Worm (Caenorhabditis elegans) whole organism, L1 larva: ENCODE data around the gene lips-8.

Source experiments
- C04F5.9 ChIP-seq: sonication (generic microtip); optimal IDR thresholded peaks from 2 replicates; lab custom pipeline; 2016; ENCODE audit warnings: missing genetic modification characterization, missing compliant biosample characterization
- C16A3.4 ChIP-seq: fragments of 150-350 bp; optimal IDR thresholded peaks from 2 replicates; lab custom pipeline; 2014; ENCODE audit warnings: missing biosample characterization, missing genetic modification characterization
- alr-1 ChIP-seq: fragments of 200-800 bp; sonication (Bioruptor generic); optimal IDR thresholded peaks from 2 replicates; lab custom pipeline; 2018; ENCODE audit warnings: borderline replicate concordance, mild to moderate bottlenecking, missing genetic modification characterization, missing compliant biosample characterization
- ceh-63 ChIP-seq: fragments of 200-800 bp; sonication (Bioruptor generic); optimal IDR thresholded peaks from 2 replicates; lab custom pipeline; 2018; ENCODE audit warnings: mild to moderate bottlenecking, missing genetic modification characterization, missing compliant biosample characterization
- ceh-8 ChIP-seq: fragments of 200-800 bp; sonication (Bioruptor generic); optimal IDR thresholded peaks from 2 replicates; lab custom pipeline; 2018; ENCODE audit warnings: mild to moderate bottlenecking, missing genetic modification characterization, moderate library complexity, missing compliant biosample characterization
- ceh-88 ChIP-seq: fragments of 200-800 bp; sonication (Bioruptor generic); IDR thresholded peaks from 2 replicates; pipeline ENCODE4 v1.3.6; 2022; ENCODE audit warnings: missing genetic modification characterization, missing compliant biosample characterization
- dsc-1 ChIP-seq: sonication (generic microtip); optimal IDR thresholded peaks from 2 replicates; lab custom pipeline; 2016; ENCODE audit warnings: mild to moderate bottlenecking, missing genetic modification characterization, missing compliant biosample characterization
- efl-1 ChIP-seq, 4 experiments: fragments of 150-350 bp; optimal IDR thresholded peaks in 3 of 4; peaks in 1 of 4; 1 replicate in 1 of 4; 2 replicates in 3 of 4; lab custom pipeline; 2014; ENCODE audit warnings: missing biosample characterization in 2 of 4, missing genetic modification characterization in 2 of 4, missing genetic modification reagents in 2 of 4
- egl-13 ChIP-seq: sonication (generic microtip); optimal IDR thresholded peaks from 2 replicates; lab custom pipeline; 2016; ENCODE audit warnings: missing genotype, missing genetic modification reagents, missing genetic modification characterization, missing compliant biosample characterization
- fkh-10 ChIP-seq: sonication (generic microtip); optimal IDR thresholded peaks from 2 replicates; lab custom pipeline; 2017; ENCODE audit warnings: missing biosample characterization, missing genetic modification reagents, missing genetic modification characterization
- fkh-4 ChIP-seq: sonication (generic microtip); optimal IDR thresholded peaks from 2 replicates; lab custom pipeline; 2016; ENCODE audit warnings: missing compliant biosample characterization, missing genetic modification characterization, borderline replicate concordance
- hpl-2 ChIP-seq: fragments of 150-350 bp; optimal IDR thresholded peaks from 2 replicates; lab custom pipeline; 2014; ENCODE audit warnings: missing biosample characterization, missing genetic modification reagents, missing genetic modification characterization
- isw-1 ChIP-seq: fragments of 200-800 bp; sonication (Bioruptor generic); IDR thresholded peaks from 2 replicates; pipeline ENCODE4 v1.3.6; 2022; ENCODE audit warnings: missing genetic modification characterization, missing compliant biosample characterization
- lin-13 ChIP-seq: fragments of 150-350 bp; optimal IDR thresholded peaks from 2 replicates; lab custom pipeline; 2014; ENCODE audit warnings: missing biosample characterization, missing genetic modification reagents, missing genetic modification characterization
- lin-14 ChIP-seq: fragments of 200-800 bp; sonication (Bioruptor generic); optimal IDR thresholded peaks from 2 replicates; lab custom pipeline; 2018; ENCODE audit warnings: mild to moderate bottlenecking, missing genetic modification characterization, moderate library complexity, missing compliant biosample characterization
- lin-35 ChIP-seq, 2 experiments: fragments of 150-350 bp; optimal IDR thresholded peaks; 2 replicates each; lab custom pipeline; 2014; ENCODE audit warnings: missing biosample characterization in 2 of 2, missing genetic modification characterization in 2 of 2, missing genetic modification reagents in 2 of 2
- lin-39 ChIP-seq: fragments of 150-350 bp; optimal IDR thresholded peaks from 2 replicates; lab custom pipeline; 2014; ENCODE audit warnings: missing biosample characterization, missing genetic modification reagents, missing genetic modification characterization
- lsy-2 ChIP-seq, 2 experiments: fragments of 150-350 bp; optimal IDR thresholded peaks; 2 replicates each; lab custom pipeline; 2014; ENCODE audit warnings: missing biosample characterization in 2 of 2, missing genetic modification characterization in 2 of 2
- mef-2 ChIP-seq: fragments of 150-350 bp; optimal IDR thresholded peaks from 2 replicates; lab custom pipeline; 2014; ENCODE audit warnings: missing biosample characterization, missing genetic modification characterization
- mep-1 ChIP-seq: fragments of 150-350 bp; optimal IDR thresholded peaks from 2 replicates; lab custom pipeline; 2014; ENCODE audit warnings: missing biosample characterization, missing genetic modification characterization
- nhr-11 ChIP-seq: fragments of 150-350 bp; optimal IDR thresholded peaks from 2 replicates; lab custom pipeline; 2014; ENCODE audit warnings: missing biosample characterization, missing genetic modification characterization
- nhr-12 ChIP-seq: sonication (generic microtip); optimal IDR thresholded peaks from 2 replicates; lab custom pipeline; 2017; ENCODE audit warnings: missing biosample characterization, missing genetic modification characterization
- nhr-19 ChIP-seq: fragments of 200-800 bp; sonication (Bioruptor generic); conservative IDR thresholded peaks from 2 replicates; pipeline ENCODE4 v1.3.6; 2022; ENCODE audit warnings: missing genetic modification characterization, missing compliant biosample characterization
- nhr-237 ChIP-seq: fragments of 150-350 bp; optimal IDR thresholded peaks from 2 replicates; lab custom pipeline; 2014; ENCODE audit warnings: missing biosample characterization, missing genetic modification characterization
- nhr-47 ChIP-seq: sonication (generic microtip); optimal IDR thresholded peaks from 2 replicates; lab custom pipeline; 2016; ENCODE audit warnings: mild to moderate bottlenecking, missing genetic modification characterization, moderate library complexity, missing compliant biosample characterization
- nhr-71 ChIP-seq: sonication (generic microtip); optimal IDR thresholded peaks from 2 replicates; lab custom pipeline; 2016; ENCODE audit warnings: mild to moderate bottlenecking, missing genetic modification characterization, moderate library complexity, missing compliant biosample characterization
- nhr-76 ChIP-seq: sonication (generic microtip); optimal IDR thresholded peaks from 2 replicates; lab custom pipeline; 2017; ENCODE audit warnings: missing biosample characterization, missing genetic modification characterization
- nhr-77 ChIP-seq: fragments of 150-350 bp; optimal IDR thresholded peaks from 2 replicates; lab custom pipeline; 2014; ENCODE audit warnings: missing biosample characterization, missing genetic modification characterization
- nhr-84 ChIP-seq: sonication (generic microtip); optimal IDR thresholded peaks from 2 replicates; lab custom pipeline; 2017; ENCODE audit warnings: missing biosample characterization, missing genetic modification characterization
- nhr-85 ChIP-seq: sonication (generic microtip); peaks from one replicate; lab custom pipeline; 2016; ENCODE audit warnings: missing genetic modification characterization, inconsistent platforms, missing compliant biosample characterization
- pag-3 ChIP-seq: sonication (generic microtip); optimal IDR thresholded peaks from 2 replicates; lab custom pipeline; 2017; ENCODE audit warnings: missing genetic modification characterization, mild to moderate bottlenecking, missing compliant biosample characterization, antibody characterized with exemption, borderline replicate concordance; ENCODE audit not compliant: insufficient read depth
- pqm-1 ChIP-seq: sonication (generic microtip); optimal IDR thresholded peaks from 3 replicates; lab custom pipeline; 2017; ENCODE audit warnings: missing biosample characterization, missing genetic modification characterization
- sox-4 ChIP-seq: sonication (generic microtip); optimal IDR thresholded peaks from 2 replicates; lab custom pipeline; 2016; ENCODE audit warnings: missing genetic modification characterization, missing compliant biosample characterization
- sptf-1 ChIP-seq: fragments of 150-350 bp; optimal IDR thresholded peaks from 2 replicates; lab custom pipeline; 2014; ENCODE audit warnings: missing biosample characterization, missing genetic modification characterization
- swsn-7 ChIP-seq: sonication (generic microtip); optimal IDR thresholded peaks from 2 replicates; lab custom pipeline; 2016; ENCODE audit warnings: missing genetic modification characterization, missing compliant biosample characterization
- tbx-2 ChIP-seq: sonication (generic microtip); optimal IDR thresholded peaks from 2 replicates; lab custom pipeline; 2016; ENCODE audit warnings: missing genetic modification characterization, missing compliant biosample characterization
- unc-130 ChIP-seq: fragments of 150-350 bp; optimal IDR thresholded peaks from 2 replicates; lab custom pipeline; 2017; ENCODE audit warnings: missing biosample characterization, missing genetic modification characterization, inconsistent platforms
- unc-30 ChIP-seq: sonication (generic microtip); optimal IDR thresholded peaks from 2 replicates; lab custom pipeline; 2017; ENCODE audit warnings: missing biosample characterization, missing genetic modification characterization
- vab-15 ChIP-seq: sonication (generic microtip); optimal IDR thresholded peaks from 2 replicates; lab custom pipeline; 2017; ENCODE audit warnings: missing genotype, mild to moderate bottlenecking, missing genetic modification characterization, missing compliant biosample characterization
- zip-4 ChIP-seq: fragments of 200-800 bp; sonication (Bioruptor generic); optimal IDR thresholded peaks from 2 replicates; lab custom pipeline; 2018; ENCODE audit warnings: mild to moderate bottlenecking, missing genetic modification characterization, moderate library complexity, missing compliant biosample characterization

lips-8 gene

DNA sequence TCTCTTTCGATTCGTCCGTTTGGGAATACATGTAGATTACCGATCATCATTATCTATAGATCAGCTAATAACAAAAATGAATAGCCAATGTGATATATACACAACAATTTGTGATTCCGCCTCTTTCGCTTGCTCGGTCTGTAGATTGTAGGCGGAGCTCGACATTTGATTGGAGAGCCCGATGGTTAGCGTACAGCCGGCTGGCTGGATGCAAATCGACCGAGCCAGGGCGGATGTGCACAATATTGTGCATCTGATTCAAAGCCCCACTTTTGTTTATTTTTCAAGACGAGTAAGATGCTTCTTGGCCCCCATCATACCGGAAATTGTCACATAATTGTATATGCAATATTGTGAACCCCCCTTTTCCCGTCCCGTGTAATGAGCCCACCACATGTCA, 36.6 kb upstream of the lips-8 start, which contains the start of gene dmd-4:
Gene dmd-4 (minus strand): TSS at position 101 of the 400 bp plus-strand sequence.
- TF ChIP-seq unc-30, result no peak
- no peak for TF ChIP-seq pqm-1
- TF ChIP-seq vab-15 (tag; lab: Kevin White, UChicago), result no peak
- no peak for TF ChIP-seq nhr-77 (tag; lab: Kevin White, UChicago)
- TF ChIP-seq alr-1 (tag; lab: Kevin White, UChicago), result no peak
- no peak for TF ChIP-seq fkh-4 (tag; lab: Kevin White, UChicago)
- TF ChIP-seq nhr-12, result no peak
- no peak for TF ChIP-seq dsc-1
- no peak for TF ChIP-seq lin-14 (GFP tag; lab: Kevin White, UChicago)
- TF ChIP-seq nhr-19 (GFP tag; lab: Robert Waterston, UW), result no peak
- TF ChIP-seq egl-13 (tag; lab: Kevin White, UChicago), result no peak
- TF ChIP-seq zip-4 (GFP tag; lab: Kevin White, UChicago), result no peak
- TF ChIP-seq nhr-76 (tag; lab: Kevin White, UChicago), result no peak

DNA sequence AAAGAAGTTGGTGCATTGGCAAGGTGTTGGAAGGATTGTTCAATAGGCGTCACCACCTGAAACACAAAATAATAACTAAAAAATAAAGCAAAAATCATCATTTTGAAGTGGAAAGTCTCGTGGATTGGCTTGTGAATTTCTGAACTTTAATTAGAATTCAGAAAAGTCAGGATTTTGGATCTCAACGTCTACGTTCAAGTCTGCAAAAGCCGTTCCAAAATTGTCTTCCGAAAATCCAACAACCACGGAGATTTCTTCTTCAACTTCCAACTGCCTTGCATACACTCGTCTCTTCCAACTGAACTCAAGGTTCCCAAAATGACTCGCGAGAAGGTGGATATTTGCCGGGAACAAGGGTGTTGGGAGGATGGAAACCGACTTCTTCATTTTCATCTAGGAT, 32.6 kb upstream of the lips-8 start, which contains the start of gene C27C12.3:
Gene C27C12.3 (minus strand): TSS at position 101 of the 400 bp plus-strand sequence.
- no peak for TF ChIP-seq nhr-71 (tag; lab: Kevin White, UChicago)

DNA sequence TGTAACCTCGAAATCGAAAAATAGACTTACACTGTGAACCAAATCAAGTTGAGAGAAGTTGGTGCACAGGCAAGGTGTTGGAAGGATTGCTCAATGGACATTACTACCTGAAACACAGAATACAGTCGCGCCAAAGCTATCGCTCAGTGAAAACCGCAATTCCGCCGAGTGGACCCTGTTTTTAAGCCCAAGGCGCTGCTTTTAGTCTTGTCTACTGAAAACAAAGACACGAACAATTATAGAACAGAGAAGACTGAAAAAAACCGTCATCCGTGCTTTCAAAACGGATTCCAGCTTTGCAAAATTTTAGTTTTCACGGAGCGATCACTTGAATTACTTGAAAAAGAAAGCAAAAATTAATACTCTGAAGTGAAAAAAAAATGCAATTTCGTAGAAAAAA, 30.1 kb upstream of the lips-8 start, which contains the start of gene F31F6.1:
Gene F31F6.1 (minus strand): TSS at position 101 of the 400 bp plus-strand sequence.
- TF ChIP-seq alr-1 (tag; lab: Kevin White, UChicago) (no peak), lin-35 (GFP tag; optimal IDR thresholded peaks at IDR 0.05; lab: Kevin White, UChicago) (no peak), lin-39 (tag; lab: Kevin White, UChicago) (no peak)

DNA sequence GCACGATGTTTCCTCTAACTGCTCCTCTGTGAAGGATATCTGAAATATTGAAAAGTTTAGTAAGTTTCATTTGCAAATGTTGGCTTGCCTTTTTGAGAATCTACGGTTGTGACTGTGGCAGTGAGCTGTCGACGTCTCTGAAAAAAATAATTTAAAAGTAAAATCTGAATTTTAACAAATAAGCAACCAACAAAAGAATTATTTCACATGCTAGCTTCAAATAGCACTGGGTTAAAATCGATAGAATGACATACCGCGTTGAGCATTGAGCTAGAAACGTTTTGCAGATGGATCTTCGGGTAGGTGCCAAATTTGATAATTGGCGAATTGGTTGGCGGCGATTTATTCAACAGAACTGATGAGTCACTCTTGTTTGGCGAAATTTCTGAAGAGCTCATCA, 26.5 kb upstream of the lips-8 start, which contains the start of gene F31F6.2:
Gene F31F6.2 (minus strand): TSS at position 101 of the 400 bp plus-strand sequence.
- TF ChIP-seq mef-2 (tag; lab: Kevin White, UChicago) (no peak), nhr-71 (tag; lab: Kevin White, UChicago) (no peak), tbx-2 (no peak), mep-1 (tag; lab: Kevin White, UChicago) (no peak), unc-130 (no peak), nhr-11 (tag; lab: Kevin White, UChicago) (no peak), C16A3.4 (no peak), fkh-10 (GFP tag; lab: Kevin White, UChicago) (no peak), lin-13 (no peak), sox-4 (tag; lab: Kevin White, UChicago) (no peak), nhr-85 (tag; lab: Kevin White, UChicago) (no peak), lsy-2 (tag; optimal IDR thresholded peaks at IDR 0.05; lab: Kevin White, UChicago) (no peak), nhr-12 (no peak), lin-39 (tag; lab: Kevin White, UChicago) (no peak), ceh-8 (no peak), nhr-84 (tag; lab: Kevin White, UChicago) (no peak)

DNA sequence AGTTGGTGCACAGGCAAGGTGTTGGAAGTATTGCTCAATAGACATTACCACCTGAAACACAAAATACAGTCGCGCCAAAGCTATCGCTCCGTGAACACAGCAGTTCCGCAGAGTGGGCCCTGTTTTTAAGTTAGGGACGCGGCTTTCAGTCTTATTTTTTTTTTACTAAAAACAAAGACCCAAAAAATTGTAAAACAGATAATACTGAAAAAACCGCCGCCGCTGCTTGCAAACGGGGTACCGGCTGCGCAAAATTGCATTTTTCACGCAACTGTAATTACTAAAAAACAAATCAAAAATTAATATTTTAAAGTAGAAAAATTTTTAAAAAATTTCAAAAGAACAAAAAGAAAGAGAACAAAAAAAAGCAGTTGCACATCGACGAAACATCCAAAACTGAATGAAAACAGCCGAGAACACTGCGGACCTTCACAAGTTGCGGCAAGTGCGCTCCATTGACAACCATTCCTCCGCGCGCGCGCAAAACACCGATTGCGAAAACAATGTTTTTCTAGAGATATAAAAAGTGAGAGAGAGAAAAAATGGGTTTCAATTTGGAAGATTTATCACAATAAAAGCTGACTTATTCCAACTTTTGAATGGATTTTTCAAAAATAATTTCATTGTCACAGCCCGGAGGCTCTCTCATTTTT, 25.4 kb upstream of the lips-8 start, which contains the start of gene F31F6.3:
Gene F31F6.3 (minus strand): TSS at position 51 of the 653 bp plus-strand sequence.
- TF ChIP-seq zip-4 (GFP tag; lab: Kevin White, UChicago) (no peak), isw-1 (no peak), ceh-63 (GFP tag; lab: Kevin White, UChicago) (no peak), vab-15 (tag; lab: Kevin White, UChicago) (no peak), sptf-1 (tag; lab: Kevin White, UChicago) (no peak), efl-1 (optimal IDR thresholded peaks at IDR 0.05; lab: Kevin White, UChicago) (no peak), efl-1 (GFP tag; optimal IDR thresholded peaks at IDR 0.05 in 1 of 2; lab: Kevin White, UChicago) (no peak), hpl-2 (GFP tag; lab: Kevin White, UChicago) (no peak), swsn-7 (tag; lab: Kevin White, UChicago) (no peak), nhr-47 (no peak), ceh-88 (GFP tag; lab: Robert Waterston, UW) (no peak), C04F5.9 (no peak), pag-3 (no peak), nhr-76 (tag; lab: Kevin White, UChicago) (no peak), ceh-8 (no peak), lsy-2 (tag; optimal IDR thresholded peaks at IDR 0.05; lab: Kevin White, UChicago) (no peak), nhr-237 (tag; lab: Kevin White, UChicago) (no peak)
